Fruit fly (Drosophila melanogaster) whole organism, embryonic: ENCODE measurements around the gene mRpL33.

ENCODE experiments used
- Ada2b ChIP-seq: fragments of 200-800 bp; sonication (Bioruptor generic); IDR thresholded peaks from 2 replicates; pipeline ENCODE4 v1.3.6; 2022; ENCODE audit warnings: missing biosample characterization, missing genetic modification characterization
- Atf3 ChIP-seq: fragments of 200-800 bp; sonication (Bioruptor generic); optimal IDR thresholded peaks from 3 replicates; lab custom pipeline; 2016; ENCODE audit warnings: missing biosample characterization, missing genetic modification characterization
- Atf6 ChIP-seq: fragments of 200-800 bp; sonication (Bioruptor generic); IDR thresholded peaks from 2 replicates; pipeline ENCODE4 v1.3.6; 2022; ENCODE audit warnings: missing biosample characterization, missing genetic modification characterization
- C15 ChIP-seq: fragments of 200-800 bp; sonication (Bioruptor generic); IDR thresholded peaks from 3 replicates; pipeline ENCODE4 v1.3.6; 2022; ENCODE audit warnings: missing biosample characterization, missing genetic modification characterization
- CG11247 ChIP-seq: fragments of 200-800 bp; sonication (Bioruptor generic); IDR thresholded peaks from 2 replicates; pipeline ENCODE4 v1.3.6; 2022; ENCODE audit warnings: missing biosample characterization, missing genetic modification characterization
- CG11456 ChIP-seq: fragments of 200-800 bp; sonication (Bioruptor generic); IDR thresholded peaks from 3 replicates; pipeline ENCODE4 v1.3.6; 2022; ENCODE audit warnings: missing biosample characterization, missing genetic modification characterization
- CG12155 ChIP-seq: fragments of 200-800 bp; sonication (Bioruptor generic); optimal IDR thresholded peaks from 3 replicates; lab custom pipeline; 2016; ENCODE audit warnings: missing biosample characterization, missing genetic modification characterization
- CG12659 ChIP-seq: fragments of 200-800 bp; sonication (Bioruptor generic); optimal IDR thresholded peaks from 3 replicates; lab custom pipeline; 2017; ENCODE audit warnings: mild to moderate bottlenecking, missing biosample characterization, missing genetic modification reagents, missing genetic modification characterization
- CG13123 ChIP-seq: fragments of 200-800 bp; sonication (Bioruptor generic); optimal IDR thresholded peaks from 2 replicates; lab custom pipeline; 2016; ENCODE audit warnings: missing biosample characterization, missing genetic modification characterization
- CG15269 ChIP-seq: fragments of 200-800 bp; sonication (Bioruptor generic); optimal IDR thresholded peaks from 2 replicates; lab custom pipeline; 2018; ENCODE audit warnings: missing biosample characterization, mild to moderate bottlenecking, missing genetic modification characterization, moderate library complexity
- CG16779 ChIP-seq: fragments of 200-800 bp; sonication (Bioruptor generic); IDR thresholded peaks from 2 replicates; pipeline ENCODE4 v1.3.6; 2022; ENCODE audit warnings: missing biosample characterization, missing genetic modification characterization
- CG17361 ChIP-seq: fragments of 200-800 bp; sonication (Bioruptor generic); IDR thresholded peaks from 3 replicates; pipeline ENCODE4 v1.3.6; 2022; ENCODE audit warnings: missing biosample characterization, missing genetic modification characterization
- CG32772 ChIP-seq: fragments of 200-800 bp; sonication (Bioruptor generic); IDR thresholded peaks from 2 replicates; pipeline ENCODE4 v1.3.6; 2022; ENCODE audit warnings: missing biosample characterization, missing genetic modification characterization
- CG3726 ChIP-seq: fragments of 200-800 bp; sonication (Bioruptor generic); IDR thresholded peaks from 3 replicates; pipeline ENCODE4, ENCODE4 v1.3.6; 2022; ENCODE audit warnings: missing biosample characterization, missing genetic modification characterization
- CG4404 ChIP-seq: fragments of 200-800 bp; sonication (Bioruptor generic); IDR thresholded peaks from 2 replicates; pipeline ENCODE4 v1.3.6; 2022; ENCODE audit warnings: missing biosample characterization, missing genetic modification characterization
- CG6272 ChIP-seq: fragments of 200-800 bp; sonication (Bioruptor generic); IDR thresholded peaks from 2 replicates; pipeline ENCODE4 v1.3.6; 2022; ENCODE audit warnings: missing biosample characterization, missing genetic modification characterization
- CG7556 ChIP-seq: fragments of 200-800 bp; sonication (Bioruptor generic); optimal IDR thresholded peaks from 2 replicates; lab custom pipeline; 2017; ENCODE audit warnings: missing biosample characterization, mild to moderate bottlenecking, missing genetic modification characterization
- CG8089 ChIP-seq: fragments of 200-800 bp; sonication (Bioruptor generic); optimal IDR thresholded peaks from 3 replicates; lab custom pipeline; 2016; ENCODE audit warnings: missing biosample characterization, missing genetic modification characterization
- CG8478 ChIP-seq: fragments of >200 bp; optimal IDR thresholded peaks from 2 replicates; lab custom pipeline; 2018
- CG8765 ChIP-seq: fragments of 200-800 bp; sonication (Bioruptor generic); IDR thresholded peaks from 2 replicates; pipeline ENCODE4 v1.3.6; 2022; ENCODE audit warnings: missing biosample characterization, missing genetic modification characterization
- CG9876 ChIP-seq: fragments of 200-800 bp; sonication (Bioruptor generic); optimal IDR thresholded peaks from 2 replicates; lab custom pipeline; 2016; ENCODE audit warnings: missing biosample characterization, missing genetic modification characterization
- CG9932 ChIP-seq: fragments of 200-800 bp; sonication (Bioruptor generic); IDR thresholded peaks from 2 replicates; pipeline ENCODE4 v1.3.6; 2022; ENCODE audit warnings: missing biosample characterization, missing genetic modification characterization
- Chrac-16 ChIP-seq: fragments of 200-800 bp; sonication (Bioruptor generic); optimal IDR thresholded peaks from 3 replicates; lab custom pipeline; 2016; ENCODE audit warnings: missing biosample characterization, missing genetic modification characterization
- Fer2 ChIP-seq: fragments of 200-800 bp; sonication (Bioruptor generic); optimal IDR thresholded peaks from 2 replicates; lab custom pipeline; 2018; ENCODE audit warnings: missing biosample characterization, mild to moderate bottlenecking, missing genetic modification characterization, moderate library complexity
- Fer3 ChIP-seq: fragments of 200-800 bp; sonication (Bioruptor generic); optimal IDR thresholded peaks from 2 replicates; lab custom pipeline; 2018; ENCODE audit warnings: missing biosample characterization, mild to moderate bottlenecking, missing genetic modification characterization, moderate library complexity
- HmgD ChIP-seq: fragments of 200-800 bp; sonication (Bioruptor generic); optimal IDR thresholded peaks from 3 replicates; lab custom pipeline; 2016; ENCODE audit warnings: missing biosample characterization, missing genetic modification characterization
- Mes4 ChIP-seq: fragments of 200-800 bp; sonication (Bioruptor generic); optimal IDR thresholded peaks from 2 replicates; lab custom pipeline; 2016; ENCODE audit warnings: missing biosample characterization, missing genetic modification characterization
- Sin3A ChIP-seq: fragments of >200 bp; optimal IDR thresholded peaks from 2 replicates; lab custom pipeline; 2018
- Tbp ChIP-seq: fragments of >200 bp; optimal IDR thresholded peaks from 2 replicates; lab custom pipeline; 2018; ENCODE audit warnings: missing biosample characterization, missing genetic modification characterization
- Xbp1 ChIP-seq: fragments of 200-800 bp; sonication (Bioruptor generic); optimal IDR thresholded peaks from 3 replicates; lab custom pipeline; 2016; ENCODE audit warnings: missing biosample characterization, mild to moderate bottlenecking, missing genetic modification characterization
- abd-A ChIP-seq: fragments of 200-800 bp; sonication (Bioruptor generic); optimal IDR thresholded peaks from 3 replicates; lab custom pipeline; 2019; ENCODE audit warnings: missing biosample characterization, mild to moderate bottlenecking, missing genetic modification characterization, moderate library complexity
- ato ChIP-seq: fragments of 200-800 bp; sonication (Bioruptor generic); IDR thresholded peaks from 2 replicates; pipeline ENCODE4 v1.3.6; 2022; ENCODE audit warnings: missing biosample characterization, missing genetic modification characterization; ENCODE audit not compliant: partially characterized antibody
- bab2 ChIP-seq: fragments of 200-800 bp; sonication (Bioruptor generic); optimal IDR thresholded peaks from 2 replicates; lab custom pipeline; 2016; ENCODE audit warnings: missing biosample characterization, missing genetic modification characterization
- bowl ChIP-seq: fragments of 200-800 bp; sonication (Bioruptor generic); IDR thresholded peaks from 2 replicates; pipeline ENCODE4 v1.3.6; 2022; ENCODE audit warnings: missing biosample characterization, missing genetic modification characterization
- cwo ChIP-seq: fragments of 200-800 bp; sonication (Bioruptor generic); optimal IDR thresholded peaks from 3 replicates; lab custom pipeline; 2017; ENCODE audit warnings: missing biosample characterization, missing genetic modification characterization, mild to moderate bottlenecking, moderate library complexity, missing genetic modification reagents
- dati ChIP-seq: fragments of 200-800 bp; sonication (Bioruptor generic); IDR thresholded peaks from 2 replicates; pipeline ENCODE4 v1.3.6; 2022; ENCODE audit warnings: missing biosample characterization, missing genetic modification characterization
- esg ChIP-seq: fragments of 200-800 bp; sonication (Bioruptor generic); conservative IDR thresholded peaks from 2 replicates; pipeline ENCODE4 v1.3.6; 2022; ENCODE audit warnings: missing biosample characterization, missing genetic modification characterization
- eve ChIP-seq, 2 experiments: fragments of >200 bp; optimal IDR thresholded peaks; 2 replicates each; lab custom pipeline; 2017; ENCODE audit warnings: missing biosample characterization in 2 of 2, missing genetic modification characterization in 2 of 2
- eyg ChIP-seq: fragments of 200-800 bp; sonication (Bioruptor generic); optimal IDR thresholded peaks from 3 replicates; lab custom pipeline; 2016; ENCODE audit warnings: missing biosample characterization, missing genetic modification characterization
- ftz-f1 ChIP-seq: fragments of 200-800 bp; sonication (Bioruptor generic); optimal IDR thresholded peaks from 2 replicates; lab custom pipeline; 2016; ENCODE audit warnings: missing biosample characterization, missing genetic modification characterization
- gcm ChIP-seq: fragments of 200-800 bp; sonication (Bioruptor generic); optimal IDR thresholded peaks from 2 replicates; lab custom pipeline; 2019; ENCODE audit warnings: missing biosample characterization, mild to moderate bottlenecking, missing genetic modification characterization, moderate library complexity
- h ChIP-seq: fragments of >200 bp; optimal IDR thresholded peaks from 2 replicates; lab custom pipeline; 2017
- ken ChIP-seq: fragments of 200-800 bp; sonication (Bioruptor generic); IDR thresholded peaks from 3 replicates; pipeline ENCODE4 v1.3.6; 2022; ENCODE audit warnings: missing biosample characterization, missing genetic modification characterization
- lola ChIP-seq, 3 experiments: fragments of >200 bp in 2 of 3; fragments of 200-800 bp in 1 of 3; sonication (Bioruptor generic) in 1 of 3; optimal IDR thresholded peaks; 2 replicates each; lab custom pipeline; 2017 to 2019; ENCODE audit warnings: missing biosample characterization in 3 of 3, missing genetic modification characterization in 3 of 3, mild to moderate bottlenecking in 1 of 3, moderate library complexity in 1 of 3
- p53 ChIP-seq: fragments of 200-800 bp; sonication (Bioruptor generic); optimal IDR thresholded peaks from 2 replicates; lab custom pipeline; 2016; ENCODE audit warnings: missing biosample characterization, missing genetic modification characterization
- pho ChIP-seq: fragments of 200-800 bp; sonication (Bioruptor generic); optimal IDR thresholded peaks from 2 replicates; lab custom pipeline; 2016; ENCODE audit warnings: missing biosample characterization, missing genetic modification characterization
- pros ChIP-seq: fragments of 200-800 bp; sonication (Bioruptor generic); optimal IDR thresholded peaks from 3 replicates; lab custom pipeline; 2019; ENCODE audit warnings: missing biosample characterization, mild to moderate bottlenecking, missing genetic modification characterization, moderate library complexity
- sens-2 ChIP-seq: fragments of 200-800 bp; sonication (Bioruptor generic); IDR thresholded peaks from 2 replicates; pipeline ENCODE4 v1.3.6; 2022; ENCODE audit warnings: missing biosample characterization, missing genetic modification characterization
- toy ChIP-seq: fragments of 200-800 bp; sonication (Bioruptor generic); IDR thresholded peaks from 2 replicates; pipeline ENCODE4 v1.3.6; 2022; ENCODE audit warnings: missing biosample characterization, missing genetic modification characterization
- vfl ChIP-seq: fragments of 200-800 bp; sonication (Bioruptor generic); optimal IDR thresholded peaks from 2 replicates; lab custom pipeline; 2016; ENCODE audit warnings: missing biosample characterization, missing genetic modification characterization
- zen2 ChIP-seq: fragments of 200-800 bp; sonication (Bioruptor generic); IDR thresholded peaks from 3 replicates; pipeline ENCODE4 v1.3.6; 2022; ENCODE audit warnings: missing biosample characterization, missing genetic modification characterization; ENCODE audit not compliant: partially characterized antibody

mRpL33 gene

DNA sequence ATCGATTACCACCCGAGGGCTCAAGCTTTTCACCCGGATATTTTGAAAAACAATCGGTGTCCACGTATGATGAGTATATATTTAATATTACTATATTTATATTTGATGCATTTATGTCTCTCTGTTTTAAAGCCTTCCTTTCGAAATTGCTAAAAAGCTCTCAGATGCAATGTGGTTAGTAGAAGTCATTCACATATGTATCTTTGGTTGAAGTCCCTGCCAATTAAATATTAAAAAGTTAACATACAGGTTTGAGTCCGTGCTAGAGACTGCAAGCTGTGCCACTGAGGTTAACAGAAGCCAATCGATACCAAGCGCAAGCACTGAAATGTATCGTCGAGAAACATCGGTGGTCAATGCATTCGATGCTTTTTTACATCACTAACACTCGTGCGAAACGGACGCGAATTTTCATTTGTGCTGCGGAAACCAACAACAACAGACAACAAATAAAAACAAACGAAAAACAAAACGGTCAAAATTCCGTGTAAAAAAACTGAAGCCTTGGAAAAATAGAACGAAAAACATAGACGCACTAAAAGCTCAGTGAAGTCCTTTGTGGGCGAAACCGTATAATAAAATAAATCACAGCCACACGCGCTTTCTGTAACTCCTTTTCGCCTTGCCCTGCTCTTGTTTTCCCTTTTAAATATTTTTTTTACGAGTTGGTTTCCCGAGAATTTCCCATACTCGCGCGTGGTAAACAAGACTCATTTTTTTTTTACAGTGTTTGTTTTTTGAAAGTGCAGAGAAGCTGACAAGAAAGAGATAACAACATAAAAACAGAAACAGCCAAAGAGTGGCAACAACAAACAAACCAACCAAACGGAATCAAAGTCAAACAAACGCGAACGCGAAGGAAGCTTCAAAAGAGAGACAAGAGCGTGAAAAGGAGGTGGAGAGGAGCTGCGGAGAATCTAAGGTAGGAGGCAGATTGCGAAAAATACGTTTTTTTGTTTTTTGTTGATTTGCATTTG is 491 bp upstream of the mRpL33 start, which contains the start of gene norpA (continued):
- peak; percentile 88 for TF ChIP-seq zen2 (GFP tag; lab: Robert Waterston, UW)
- no peak for TF ChIP-seq CG8765 (GFP tag; lab: Robert Waterston, UW)
- no peak for TF ChIP-seq CG9876 (GFP tag; lab: Kevin White, UChicago)
- no peak for TF ChIP-seq lola (GFP tag; optimal IDR thresholded peaks at IDR 0.05; lab: Kevin White, UChicago)
- no peak for TF ChIP-seq eyg (GFP tag; lab: Kevin White, UChicago)
- peak; percentile 46 for TF ChIP-seq Sin3A (lab: Kevin White, UChicago)
- no peak for TF ChIP-seq h (lab: Kevin White, UChicago)
- no peak for TF ChIP-seq CG12155 (GFP tag; lab: Kevin White, UChicago)
- TF ChIP-seq toy (GFP tag; lab: Robert Waterston, UW): no peak
- TF ChIP-seq CG13123 (GFP tag; lab: Kevin White, UChicago): no peak
- TF ChIP-seq CG15269 (tag; lab: Kevin White, UChicago): no peak
- TF ChIP-seq Chrac-16 (GFP tag; lab: Kevin White, UChicago): no peak
- TF ChIP-seq CG4404 (GFP tag; lab: Robert Waterston, UW): no peak
- no peak for TF ChIP-seq CG8089 (GFP tag; lab: Kevin White, UChicago)
- TF ChIP-seq CG9932 (GFP tag; lab: Robert Waterston, UW): peak; percentile 60
- peak; percentile 93 for TF ChIP-seq ato (GFP tag; lab: Robert Waterston, UW)
- no peak for TF ChIP-seq abd-A (tag; lab: Kevin White, UChicago)
- peak; percentile 90 for TF ChIP-seq gcm (GFP tag; lab: Kevin White, UChicago)
- peak; percentile 56 for TF ChIP-seq Mes4 (GFP tag; lab: Kevin White, UChicago)
- TF ChIP-seq Xbp1 (GFP tag; lab: Kevin White, UChicago): peak; percentile 15
- TF ChIP-seq CG12659: peak; percentile 66
- no peak for TF ChIP-seq pros (GFP tag; lab: Kevin White, UChicago)
- no peak for TF ChIP-seq sens-2 (GFP tag; lab: Robert Waterston, UW)
- no peak for TF ChIP-seq Atf3
- TF ChIP-seq Tbp (GFP tag; lab: Kevin White, UChicago): no peak
- TF ChIP-seq bab2 (GFP tag; lab: Kevin White, UChicago): peak; percentile 9
- no peak; the same call in 2 of the 3 replicates for TF ChIP-seq CG11456 (GFP tag; lab: Robert Waterston, UW)
- no peak for TF ChIP-seq ken (GFP tag; lab: Robert Waterston, UW)
- no peak for TF ChIP-seq CG8478 (lab: Kevin White, UChicago)
- TF ChIP-seq esg: no peak
- no peak for TF ChIP-seq Fer2
- no peak for TF ChIP-seq HmgD
- peak; percentile 12 for TF ChIP-seq Fer3
- TF ChIP-seq dati: no peak
- TF ChIP-seq CG32772 (GFP tag; lab: Robert Waterston, UW): no peak
- no peak for TF ChIP-seq pho (GFP tag; lab: Kevin White, UChicago)
- no peak for TF ChIP-seq CG16779 (GFP tag; lab: Robert Waterston, UW)
- TF ChIP-seq CG6272 (GFP tag; lab: Robert Waterston, UW): 0 out of 2 replicates have a peak, but pooled peaks have one; percentile 37
- no peak for TF ChIP-seq p53
- TF ChIP-seq CG17361: no peak; the same call in 2 of the 3 replicates
- no peak for TF ChIP-seq Ada2b
- TF ChIP-seq CG7556 (GFP tag; lab: Kevin White, UChicago): peak; percentile 35
- no peak for TF ChIP-seq CG3726 (GFP tag; lab: Robert Waterston, UW)
- no peak for TF ChIP-seq cwo (GFP tag; lab: Kevin White, UChicago)
- no peak for TF ChIP-seq bowl (GFP tag; lab: Robert Waterston, UW)
- TF ChIP-seq eve (GFP tag; optimal IDR thresholded peaks at IDR 0.05; lab: Kevin White, UChicago): no peak
- TF ChIP-seq CG11247: 0 out of 2 replicates have a peak, but pooled peaks have one; percentile 18
- no peak for TF ChIP-seq C15 (GFP tag; lab: Robert Waterston, UW)
- no peak for TF ChIP-seq vfl
- no peak for TF ChIP-seq ftz-f1 (GFP tag; lab: Kevin White, UChicago)
- no peak; the same call in 1 of the 2 replicates for TF ChIP-seq Atf6 (GFP tag; lab: Robert Waterston, UW)
